Fruit fly (Drosophila melanogaster) whole organism, pupa: ENCODE results near the gene CG43255.

Experiments used
- CG10348 ChIP-seq: fragments of 200-800 bp; sonication (Bioruptor generic); IDR thresholded peaks from 2 replicates; pipeline ENCODE4 v1.3.6; 2022; ENCODE audit warnings: missing biosample characterization, missing genetic modification characterization
- CG13204 ChIP-seq: fragments of 200-800 bp; sonication (Bioruptor generic); optimal IDR thresholded peaks from 2 replicates; lab custom pipeline; 2018; ENCODE audit warnings: missing biosample characterization, mild to moderate bottlenecking, missing genetic modification characterization, moderate library complexity
- CG15710 ChIP-seq: fragments of 200-800 bp; sonication (Bioruptor generic); optimal IDR thresholded peaks from 2 replicates; lab custom pipeline; 2018; ENCODE audit warnings: missing biosample characterization, mild to moderate bottlenecking, missing genetic modification characterization, moderate library complexity
- CG17806 ChIP-seq: fragments of 200-800 bp; sonication (Bioruptor generic); optimal IDR thresholded peaks from 2 replicates; lab custom pipeline; 2018; ENCODE audit warnings: missing biosample characterization, mild to moderate bottlenecking, missing genetic modification characterization, moderate library complexity
- CG32121 ChIP-seq: fragments of 200-800 bp; sonication (Bioruptor generic); IDR thresholded peaks from 2 replicates; pipeline ENCODE4 v1.3.6; 2022; ENCODE audit warnings: missing biosample characterization, missing genetic modification characterization
- CG34367 ChIP-seq: fragments of 200-800 bp; sonication (Bioruptor generic); optimal IDR thresholded peaks from 2 replicates; lab custom pipeline; 2018; ENCODE audit warnings: missing biosample characterization, mild to moderate bottlenecking, missing genetic modification characterization
- CG8159 ChIP-seq: fragments of 200-800 bp; sonication (Bioruptor generic); optimal IDR thresholded peaks from 3 replicates; lab custom pipeline; 2018; ENCODE audit warnings: missing biosample characterization, mild to moderate bottlenecking, missing genetic modification characterization, moderate library complexity
- CG8301 ChIP-seq: fragments of 200-800 bp; sonication (Bioruptor generic); optimal IDR thresholded peaks from 2 replicates; lab custom pipeline; 2018; ENCODE audit warnings: missing biosample characterization, mild to moderate bottlenecking, missing genetic modification characterization
- CG9948 ChIP-seq: fragments of 200-800 bp; sonication (Bioruptor generic); optimal IDR thresholded peaks from 2 replicates; lab custom pipeline; 2018; ENCODE audit warnings: missing biosample characterization, mild to moderate bottlenecking, missing genetic modification characterization, moderate library complexity
- D1 ChIP-seq: fragments of 200-800 bp; sonication (Bioruptor generic); optimal IDR thresholded peaks from 2 replicates; lab custom pipeline; 2018; ENCODE audit warnings: missing biosample characterization, mild to moderate bottlenecking, missing genetic modification characterization, moderate library complexity
- EcR ChIP-seq: fragments of 200-800 bp; sonication (Bioruptor generic); optimal IDR thresholded peaks from 3 replicates; lab custom pipeline; 2019; ENCODE audit warnings: missing biosample characterization, missing genetic modification characterization, mild to moderate bottlenecking, moderate library complexity, missing genetic modification reagents
- Ets98B ChIP-seq: fragments of 200-800 bp; sonication (Bioruptor generic); IDR thresholded peaks from 2 replicates; pipeline ENCODE4 v1.3.6; 2022; ENCODE audit warnings: missing biosample characterization, missing genetic modification characterization
- Pif1A ChIP-seq: fragments of 200-800 bp; sonication (Bioruptor generic); optimal IDR thresholded peaks from 3 replicates; lab custom pipeline; 2016; ENCODE audit warnings: missing biosample characterization, missing genetic modification characterization
- Pif1B ChIP-seq: fragments of 200-800 bp; sonication (Bioruptor generic); optimal IDR thresholded peaks from 3 replicates; lab custom pipeline; 2016; ENCODE audit warnings: missing biosample characterization, missing genetic modification characterization

DNA sequence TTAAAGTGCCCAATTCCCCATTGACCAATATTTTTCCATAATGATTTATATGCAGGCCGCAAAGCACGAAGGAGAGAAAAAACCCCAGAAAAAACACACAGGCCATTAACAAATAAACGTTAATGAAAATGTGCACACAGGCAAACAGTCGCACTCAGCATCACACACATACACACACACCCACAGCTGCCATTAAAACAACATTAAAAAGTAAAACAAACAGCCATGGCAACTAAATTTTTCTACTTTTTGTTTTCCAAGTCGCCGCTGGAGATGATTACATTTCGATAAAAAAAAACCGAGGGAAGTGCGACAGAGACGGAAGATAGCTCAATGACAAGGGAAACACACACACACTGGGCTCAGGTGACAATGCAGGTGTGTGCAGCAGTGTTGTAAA is 36.4 kb upstream of the CG43255 start:
- no peak for TF ChIP-seq CG9948 (tag; lab: Kevin White, UChicago)
- no peak for TF ChIP-seq CG10348 (GFP tag; lab: Robert Waterston, UW)
- no peak for TF ChIP-seq Pif1B (GFP tag; lab: Kevin White, UChicago)
- TF ChIP-seq EcR, result no peak
- TF ChIP-seq CG8159 (tag; lab: Kevin White, UChicago), result no peak
- TF ChIP-seq D1 (tag; lab: Kevin White, UChicago), result no peak
- no peak for TF ChIP-seq Pif1A
- no peak for TF ChIP-seq CG13204 (GFP tag; lab: Kevin White, UChicago)
- no peak for TF ChIP-seq CG34367 (tag; lab: Kevin White, UChicago)
- no peak for TF ChIP-seq Ets98B (GFP tag; lab: Robert Waterston, UW)
- no peak for TF ChIP-seq CG15710 (tag; lab: Kevin White, UChicago)
- no peak for TF ChIP-seq CG8301 (tag; lab: Kevin White, UChicago)
- no peak for TF ChIP-seq CG17806 (tag; lab: Kevin White, UChicago)
- TF ChIP-seq CG32121, result no peak
